Fruit fly (Drosophila melanogaster) whole organism, embryonic: ENCODE measurements around the gene Bro.

Experiments used
- ATbp ChIP-seq: fragments of 200-800 bp; sonication (Bioruptor generic); optimal IDR thresholded peaks from 2 replicates; lab custom pipeline; 2017; ENCODE audit warnings: missing biosample characterization, mild to moderate bottlenecking, missing genetic modification characterization, missing genetic modification reagents
- Ada2b ChIP-seq: fragments of 200-800 bp; sonication (Bioruptor generic); IDR thresholded peaks from 2 replicates; pipeline ENCODE4 v1.3.6; 2022; ENCODE audit warnings: missing biosample characterization, missing genetic modification characterization
- C15 ChIP-seq: fragments of 200-800 bp; sonication (Bioruptor generic); IDR thresholded peaks from 3 replicates; pipeline ENCODE4 v1.3.6; 2022; ENCODE audit warnings: missing biosample characterization, missing genetic modification characterization
- CG10462 ChIP-seq: fragments of 200-800 bp; sonication (Bioruptor generic); optimal IDR thresholded peaks from 2 replicates; lab custom pipeline; 2016; ENCODE audit warnings: missing biosample characterization, missing genetic modification characterization
- CG10979 ChIP-seq: fragments of 200-800 bp; sonication (Bioruptor generic); optimal IDR thresholded peaks from 2 replicates; lab custom pipeline; 2018; ENCODE audit warnings: missing biosample characterization, mild to moderate bottlenecking, missing genetic modification characterization, moderate library complexity
- CG12104 ChIP-seq: fragments of 200-800 bp; sonication (Bioruptor generic); optimal IDR thresholded peaks from 3 replicates; lab custom pipeline; 2016; ENCODE audit warnings: missing biosample characterization, missing genetic modification characterization
- CG17361 ChIP-seq: fragments of 200-800 bp; sonication (Bioruptor generic); IDR thresholded peaks from 3 replicates; pipeline ENCODE4 v1.3.6; 2022; ENCODE audit warnings: missing biosample characterization, missing genetic modification characterization
- CG17385 ChIP-seq: fragments of 200-800 bp; sonication (Bioruptor generic); optimal IDR thresholded peaks from 3 replicates; lab custom pipeline; 2018; ENCODE audit warnings: missing biosample characterization, mild to moderate bottlenecking, missing genetic modification characterization
- CG17912 ChIP-seq: fragments of 200-800 bp; sonication (Bioruptor generic); optimal IDR thresholded peaks from 2 replicates; lab custom pipeline; 2018; ENCODE audit warnings: missing biosample characterization, mild to moderate bottlenecking, missing genetic modification characterization
- CG18476 ChIP-seq: fragments of 200-800 bp; sonication (Bioruptor generic); optimal IDR thresholded peaks from 2 replicates; lab custom pipeline; 2016; ENCODE audit warnings: missing biosample characterization, mild to moderate bottlenecking, missing genetic modification characterization
- CG30403 ChIP-seq: fragments of 200-800 bp; sonication (Bioruptor generic); optimal IDR thresholded peaks from 3 replicates; lab custom pipeline; 2016; ENCODE audit warnings: missing biosample characterization, missing genetic modification characterization
- CG31224 ChIP-seq: fragments of 200-800 bp; sonication (Bioruptor generic); IDR thresholded peaks from 2 replicates; pipeline ENCODE4 v1.3.6; 2022; ENCODE audit warnings: missing biosample characterization, missing genetic modification characterization
- CG32767 ChIP-seq: fragments of 200-800 bp; sonication (Bioruptor generic); IDR thresholded peaks from 2 replicates; pipeline ENCODE4 v1.3.6; 2022; ENCODE audit warnings: missing biosample characterization, missing genetic modification characterization
- CG33557 ChIP-seq: fragments of 200-800 bp; sonication (Bioruptor generic); optimal IDR thresholded peaks from 2 replicates; lab custom pipeline; 2019; ENCODE audit warnings: missing biosample characterization, mild to moderate bottlenecking, missing genetic modification characterization, moderate library complexity
- CG7357 ChIP-seq: fragments of 200-800 bp; sonication (Bioruptor generic); IDR thresholded peaks from 3 replicates; pipeline ENCODE4 v1.3.6; 2022; ENCODE audit warnings: missing biosample characterization, missing genetic modification characterization
- CG7556 ChIP-seq: fragments of 200-800 bp; sonication (Bioruptor generic); optimal IDR thresholded peaks from 2 replicates; lab custom pipeline; 2017; ENCODE audit warnings: missing biosample characterization, mild to moderate bottlenecking, missing genetic modification characterization
- CG8290 ChIP-seq, 3 experiments: fragments of 200-800 bp; sonication (Bioruptor generic); optimal IDR thresholded peaks; 2 replicates each; lab custom pipeline; 2016 to 2019; ENCODE audit warnings: missing biosample characterization in 3 of 3, missing genetic modification characterization in 3 of 3, mild to moderate bottlenecking in 2 of 3, moderate library complexity in 1 of 3
- CG8359 ChIP-seq: fragments of 200-800 bp; sonication (Bioruptor generic); optimal IDR thresholded peaks from 2 replicates; lab custom pipeline; 2017; ENCODE audit warnings: missing biosample characterization, mild to moderate bottlenecking, missing genetic modification characterization, borderline replicate concordance
- CG9932 ChIP-seq: fragments of 200-800 bp; sonication (Bioruptor generic); IDR thresholded peaks from 2 replicates; pipeline ENCODE4 v1.3.6; 2022; ENCODE audit warnings: missing biosample characterization, missing genetic modification characterization
- CTCF ChIP-seq: fragments of 200-800 bp; sonication (Bioruptor generic); optimal IDR thresholded peaks from 2 replicates; lab custom pipeline; 2017; ENCODE audit warnings: missing biosample characterization, mild to moderate bottlenecking, missing genetic modification characterization, moderate library complexity
- D19B ChIP-seq: fragments of 200-800 bp; sonication (Bioruptor generic); optimal IDR thresholded peaks from 2 replicates; lab custom pipeline; 2017; ENCODE audit warnings: missing biosample characterization, mild to moderate bottlenecking, missing genetic modification characterization
- Dfd ChIP-seq, 2 experiments: fragments of >200 bp; optimal IDR thresholded peaks; 2 replicates each; lab custom pipeline; 2017; ENCODE audit warnings: missing biosample characterization in 2 of 2, missing genetic modification characterization in 2 of 2
- Doc2 ChIP-seq: fragments of 200-800 bp; sonication (Bioruptor generic); IDR thresholded peaks from 2 replicates; pipeline ENCODE4 v1.3.6; 2022; ENCODE audit warnings: missing biosample characterization, missing genetic modification characterization
- Doc3 ChIP-seq: fragments of 200-800 bp; sonication (Bioruptor generic); IDR thresholded peaks from 3 replicates; pipeline ENCODE4 v1.3.6; 2022; ENCODE audit warnings: missing biosample characterization, missing genetic modification characterization; ENCODE audit not compliant: partially characterized antibody
- Kr ChIP-seq: fragments of 200-800 bp; sonication (Bioruptor generic); optimal IDR thresholded peaks from 2 replicates; lab custom pipeline; 2017; ENCODE audit warnings: missing biosample characterization, mild to moderate bottlenecking, missing genetic modification characterization
- Lhr ChIP-seq: fragments of 200-800 bp; sonication (Bioruptor generic); optimal IDR thresholded peaks from 3 replicates; lab custom pipeline; 2017; ENCODE audit warnings: mild to moderate bottlenecking, missing biosample characterization, missing genetic modification reagents, missing genetic modification characterization
- Lpt ChIP-seq: fragments of >200 bp; optimal IDR thresholded peaks from 2 replicates; lab custom pipeline; 2018; ENCODE audit warnings: missing biosample characterization, missing genetic modification characterization
- NC2α ChIP-seq: fragments of 200-800 bp; sonication (Bioruptor generic); optimal IDR thresholded peaks from 2 replicates; lab custom pipeline; 2016; ENCODE audit warnings: missing biosample characterization, missing genetic modification characterization
- NC2β ChIP-seq: fragments of 200-800 bp; sonication (Bioruptor generic); optimal IDR thresholded peaks from 2 replicates; lab custom pipeline; 2016; ENCODE audit warnings: missing biosample characterization, missing genetic modification characterization
- Nf-YA ChIP-seq: fragments of 200-800 bp; sonication (Bioruptor generic); IDR thresholded peaks from 2 replicates; pipeline ENCODE4 v1.3.6; 2022; ENCODE audit warnings: missing biosample characterization, missing genetic modification characterization
- Rfx ChIP-seq: fragments of 200-800 bp; sonication (Bioruptor generic); IDR thresholded peaks from 2 replicates; pipeline ENCODE4 v1.3.6; 2022; ENCODE audit warnings: missing biosample characterization, missing genetic modification characterization
- Sin3A ChIP-seq: fragments of >200 bp; optimal IDR thresholded peaks from 2 replicates; lab custom pipeline; 2018
- Six4 ChIP-seq: fragments of 200-800 bp; sonication (Bioruptor generic); optimal IDR thresholded peaks from 2 replicates; lab custom pipeline; 2016; ENCODE audit warnings: missing biosample characterization, missing genetic modification characterization
- Taf1 ChIP-seq: fragments of 200-800 bp; sonication (Bioruptor generic); IDR thresholded peaks from 2 replicates; pipeline ENCODE4 v1.3.6; 2022; ENCODE audit warnings: missing biosample characterization, missing genetic modification characterization
- ara ChIP-seq: fragments of 200-800 bp; sonication (Bioruptor generic); IDR thresholded peaks from 2 replicates; pipeline ENCODE4 v1.3.6; 2022; ENCODE audit warnings: missing biosample characterization, missing genetic modification characterization
- cato ChIP-seq: fragments of 200-800 bp; sonication (Bioruptor generic); optimal IDR thresholded peaks from 2 replicates; lab custom pipeline; 2016; ENCODE audit warnings: missing biosample characterization, missing genetic modification characterization, borderline replicate concordance
- croc ChIP-seq: fragments of 200-800 bp; sonication (Bioruptor generic); conservative IDR thresholded peaks from 3 replicates; pipeline ENCODE4 v1.3.6; 2022; ENCODE audit warnings: missing biosample characterization, missing genetic modification characterization
- disco-r ChIP-seq: fragments of 200-800 bp; sonication (Bioruptor generic); optimal IDR thresholded peaks from 2 replicates; lab custom pipeline; 2016; ENCODE audit warnings: missing biosample characterization, missing genetic modification characterization
- dpn ChIP-seq, 2 experiments: fragments of 200-800 bp; sonication (Bioruptor generic); optimal IDR thresholded peaks; 3 replicates each; lab custom pipeline; 2016; ENCODE audit warnings: missing biosample characterization in 2 of 2, missing genetic modification characterization in 2 of 2
- emc ChIP-seq: fragments of 200-800 bp; sonication (Bioruptor generic); optimal IDR thresholded peaks from 2 replicates; lab custom pipeline; 2016; ENCODE audit warnings: missing biosample characterization, missing genetic modification characterization
- gro ChIP-seq: fragments of 200-800 bp; sonication (Bioruptor generic); optimal IDR thresholded peaks from 2 replicates; lab custom pipeline; 2016; ENCODE audit warnings: missing biosample characterization, missing genetic modification characterization
- ham ChIP-seq: fragments of 200-800 bp; sonication (Bioruptor generic); IDR thresholded peaks from 2 replicates; pipeline ENCODE4 v1.3.6; 2022; ENCODE audit warnings: missing biosample characterization, missing genetic modification characterization
- her ChIP-seq: fragments of 200-800 bp; sonication (Bioruptor generic); optimal IDR thresholded peaks from 2 replicates; lab custom pipeline; 2016; ENCODE audit warnings: missing biosample characterization, missing genetic modification characterization
- hkb ChIP-seq, 2 experiments: fragments of 200-800 bp in 1 of 2; fragments of >200 bp in 1 of 2; sonication (Bioruptor generic) in 1 of 2; IDR thresholded peaks in 1 of 2; optimal IDR thresholded peaks in 1 of 2; 2 replicates each; pipeline versions ENCODE4 v1.3.6 to Lab custom; 2017 to 2022; ENCODE audit warnings: missing biosample characterization in 1 of 2, missing genetic modification characterization in 1 of 2
- jigr1 ChIP-seq: fragments of 200-800 bp; sonication (Bioruptor generic); IDR thresholded peaks from 3 replicates; pipeline ENCODE4 v1.3.6; 2022; ENCODE audit warnings: missing biosample characterization, missing genetic modification characterization
- kah ChIP-seq: fragments of 200-800 bp; sonication (Bioruptor generic); optimal IDR thresholded peaks from 2 replicates; lab custom pipeline; 2018; ENCODE audit warnings: missing biosample characterization, mild to moderate bottlenecking, missing genetic modification characterization
- lmd ChIP-seq: fragments of 200-800 bp; sonication (Bioruptor generic); IDR thresholded peaks from 2 replicates; pipeline ENCODE4 v1.3.6; 2022; ENCODE audit warnings: missing biosample characterization, missing genetic modification characterization
- lola ChIP-seq, 3 experiments: fragments of >200 bp in 2 of 3; fragments of 200-800 bp in 1 of 3; sonication (Bioruptor generic) in 1 of 3; optimal IDR thresholded peaks; 2 replicates each; lab custom pipeline; 2017 to 2019; ENCODE audit warnings: missing biosample characterization in 3 of 3, missing genetic modification characterization in 3 of 3, mild to moderate bottlenecking in 1 of 3, moderate library complexity in 1 of 3
- vnd ChIP-seq: fragments of 200-800 bp; sonication (Bioruptor generic); IDR thresholded peaks from 3 replicates; pipeline ENCODE4 v1.3.6; 2022; ENCODE audit warnings: missing biosample characterization, missing genetic modification characterization; ENCODE audit not compliant: partially characterized antibody
- wek ChIP-seq: fragments of 200-800 bp; sonication (Bioruptor generic); optimal IDR thresholded peaks from 3 replicates; lab custom pipeline; 2018; ENCODE audit warnings: missing biosample characterization, mild to moderate bottlenecking, missing genetic modification characterization, moderate library complexity
- zf30C ChIP-seq: fragments of 200-800 bp; sonication (Bioruptor generic); optimal IDR thresholded peaks from 3 replicates; lab custom pipeline; 2018; ENCODE audit warnings: missing biosample characterization, mild to moderate bottlenecking, missing genetic modification characterization

Bro gene

DNA sequence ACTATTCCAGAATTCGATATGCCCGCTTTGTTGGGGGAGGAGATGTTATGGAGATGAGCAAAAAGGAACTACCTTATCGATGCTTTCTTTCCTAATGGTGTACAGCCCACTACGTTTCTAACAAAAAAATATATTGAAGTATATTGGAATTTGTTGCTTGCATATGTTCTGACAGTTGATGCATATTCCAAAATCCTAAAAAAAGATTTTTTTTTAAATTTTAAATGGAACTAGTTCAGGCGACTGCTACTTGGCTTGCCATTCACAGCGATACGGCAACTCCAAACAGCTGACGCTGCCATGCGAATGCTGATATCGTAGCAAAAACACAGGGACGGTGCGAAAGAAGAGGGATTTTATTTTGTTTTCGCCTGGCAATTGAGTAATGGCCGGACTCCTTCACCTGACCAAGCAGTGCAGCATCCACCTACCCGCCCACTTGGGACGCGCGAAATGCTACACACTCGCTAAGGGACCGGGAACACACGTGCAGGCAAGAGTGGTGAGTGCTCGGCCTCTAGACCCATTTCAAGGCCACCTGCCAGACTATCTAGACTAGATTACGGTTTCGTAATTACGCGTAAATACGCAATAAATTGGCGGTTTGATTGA, 29.4 kb upstream of the Bro start, which contains the start of the genes CG13926, ABCB7 and CG33230 (continued):
- TF ChIP-seq her (GFP tag; lab: Kevin White, UChicago) = no peak
- no peak for TF ChIP-seq CG17912 (GFP tag; lab: Kevin White, UChicago)
- TF ChIP-seq CG7357 (GFP tag; lab: Robert Waterston, UW) = no peak
- no peak for TF ChIP-seq CG32767 (GFP tag; lab: Robert Waterston, UW)
- TF ChIP-seq jigr1 (GFP tag; lab: Robert Waterston, UW) = no peak
- TF ChIP-seq CTCF (GFP tag; lab: Kevin White, UChicago) = no peak
- no peak for TF ChIP-seq ara
- no peak for TF ChIP-seq NC2α
- TF ChIP-seq Doc2 (GFP tag; lab: Robert Waterston, UW) = no peak
- no peak for TF ChIP-seq lola (GFP tag; optimal IDR thresholded peaks at IDR 0.05; lab: Kevin White, UChicago)
- peak; percentile 75 for TF ChIP-seq hkb (optimal IDR thresholded peaks at IDR 0.05; lab: Kevin White, UChicago)
- TF ChIP-seq hkb (GFP tag; IDR thresholded peaks at IDR 0.05; lab: Robert Waterston, UW) = no peak
- TF ChIP-seq CG12104 (GFP tag; lab: Kevin White, UChicago) = no peak
- TF ChIP-seq ham (GFP tag; lab: Robert Waterston, UW) = no peak
- no peak for TF ChIP-seq CG8359 (GFP tag; lab: Kevin White, UChicago)
- no peak for TF ChIP-seq Lpt
- TF ChIP-seq CG8290 (GFP tag; optimal IDR thresholded peaks at IDR 0.05; lab: Kevin White, UChicago) = no peak
- TF ChIP-seq CG8290 (tag; optimal IDR thresholded peaks at IDR 0.05; lab: Kevin White, UChicago) = no peak
- TF ChIP-seq CG9932 (GFP tag; lab: Robert Waterston, UW) = peak; percentile 53; the same call in 1 of the 2 replicates
- no peak for TF ChIP-seq croc
- TF ChIP-seq cato = no peak
- TF ChIP-seq NC2β (GFP tag; lab: Kevin White, UChicago) = no peak
- TF ChIP-seq CG31224 (GFP tag; lab: Robert Waterston, UW) = no peak
- 0 out of 3 replicates have a peak, but pooled peaks have one; percentile 39 for TF ChIP-seq Doc3 (GFP tag; lab: Robert Waterston, UW)
- TF ChIP-seq CG33557 (GFP tag; lab: Kevin White, UChicago) = no peak
- no peak for TF ChIP-seq emc (GFP tag; lab: Kevin White, UChicago)
- no peak for TF ChIP-seq CG10462
- TF ChIP-seq Lhr (GFP tag; lab: Kevin White, UChicago) = peak; percentile 8
- TF ChIP-seq CG18476 (GFP tag; lab: Kevin White, UChicago) = peak; percentile 20
- TF ChIP-seq wek (GFP tag; lab: Kevin White, UChicago) = no peak
- no peak for TF ChIP-seq Taf1 (GFP tag; lab: Robert Waterston, UW)
- TF ChIP-seq Six4 (GFP tag; lab: Kevin White, UChicago) = no peak
- TF ChIP-seq Dfd (GFP tag; optimal IDR thresholded peaks at IDR 0.05; lab: Kevin White, UChicago) = no peak
- peak; percentile 11 for TF ChIP-seq CG10979 (tag; lab: Kevin White, UChicago)
- TF ChIP-seq disco-r (GFP tag; lab: Kevin White, UChicago) = no peak
- no peak for TF ChIP-seq ATbp (GFP tag; lab: Kevin White, UChicago)
- TF ChIP-seq CG7556 = no peak
- no peak for TF ChIP-seq D19B
- TF ChIP-seq CG30403 (GFP tag; lab: Kevin White, UChicago) = peak; percentile 57
- peak; percentile 64 for TF ChIP-seq Sin3A (lab: Kevin White, UChicago)
- TF ChIP-seq Kr (GFP tag; lab: Kevin White, UChicago) = no peak
- peak; percentile 6 to 23 for TF ChIP-seq dpn (GFP tag; optimal IDR thresholded peaks at IDR 0.05; lab: Kevin White, UChicago)
- TF ChIP-seq Ada2b (GFP tag; lab: Robert Waterston, UW) = no peak
- TF ChIP-seq vnd = no peak
- TF ChIP-seq gro (GFP tag; lab: Kevin White, UChicago) = no peak
- TF ChIP-seq Rfx (GFP tag; lab: Robert Waterston, UW) = peak; percentile 57; the same call in 1 of the 2 replicates
- TF ChIP-seq lmd = no peak
- TF ChIP-seq CG17385 (GFP tag; lab: Kevin White, UChicago) = no peak
- no peak for TF ChIP-seq C15 (GFP tag; lab: Robert Waterston, UW)
- no peak for TF ChIP-seq Nf-YA (GFP tag; lab: Robert Waterston, UW)
- peak; percentile 29 for TF ChIP-seq kah (GFP tag; lab: Kevin White, UChicago)
- TF ChIP-seq zf30C = no peak
- no peak; the same call in 2 of the 3 replicates for TF ChIP-seq CG17361 (GFP tag; lab: Robert Waterston, UW)
